Fruit fly (Drosophila melanogaster) whole organism: ENCODE results near the gene CG13040.
A peak's percentile ranks its signal among the peaks of the same experiment; 100 is the strongest.

Experiments
- CG8478 ChIP-seq: fragments of >200 bp; optimal IDR thresholded peaks from 2 replicates; lab custom pipeline; 2018; ENCODE audit warnings: inconsistent platforms
- Dll ChIP-seq: fragments of >200 bp; optimal IDR thresholded peaks from 2 replicates; lab custom pipeline; 2017
- EcR ChIP-seq, 2 experiments: fragments of >200 bp; optimal IDR thresholded peaks; 2 replicates each; lab custom pipeline; 2017; ENCODE audit warnings: missing biosample characterization in 2 of 2, missing genetic modification characterization in 2 of 2, missing genetic modification reagents in 2 of 2
- pan ChIP-seq: fragments of >200 bp; optimal IDR thresholded peaks from 2 replicates; lab custom pipeline; 2017
- psq ChIP-seq: fragments of >200 bp; optimal IDR thresholded peaks from 2 replicates; lab custom pipeline; 2017
- usp ChIP-seq: fragments of >200 bp; optimal IDR thresholded peaks from 2 replicates; lab custom pipeline; 2017; ENCODE audit warnings: missing biosample characterization, missing genetic modification characterization, mixed read lengths

CG13040 gene

dm6 chr3L:16326657-16327056 lies at the start of gene CG13040, which contains the start of gene CG13039:
TSS of gene CG13040 (minus strand) at chr3L:16326757.
TSS of gene CG13039 (minus strand) at chr3L:16326762.
- TF ChIP-seq psq (lab: Kevin White, UChicago) (no peak), CG8478 (lab: Kevin White, UChicago) (no peak), EcR (GFP tag; optimal IDR thresholded peaks at IDR 0.05; lab: Kevin White, UChicago) (no peak), pan (lab: Kevin White, UChicago) (no peak), Dll (lab: Kevin White, UChicago) (no peak), usp (no peak)

dm6 chr3L:16369526-16369925 lies 43.0 kb upstream of the CG13040 start, which contains the start of gene CG18814:
TSS of gene CG18814 (plus strand) at chr3L:16369826.
- TF ChIP-seq EcR (GFP tag; optimal IDR thresholded peaks at IDR 0.05; lab: Kevin White, UChicago) (no peak), CG8478 (lab: Kevin White, UChicago) (no peak)

- TF ChIP-seq psq (lab: Kevin White, UChicago) = no peak
- no peak for TF ChIP-seq pan (lab: Kevin White, UChicago)
- TF ChIP-seq EcR (GFP tag; optimal IDR thresholded peaks at IDR 0.05; lab: Kevin White, UChicago) = no peak
- no peak for TF ChIP-seq CG8478 (lab: Kevin White, UChicago)
- TF ChIP-seq usp = no peak
- TF ChIP-seq Dll (lab: Kevin White, UChicago) = no peak
Measured at dm6 chr3L:16368199-16368598, 41.6 kb upstream of the CG13040 start, which contains the start of gene CG4842. TSS of gene CG4842 (plus strand) at chr3L:16368389.

dm6 chr3L:16367240-16367639 lies 40.7 kb upstream of the CG13040 start, which contains the start of gene Cpr72Ec:
TSS of gene Cpr72Ec (minus strand) at chr3L:16367340.
- TF ChIP-seq psq (lab: Kevin White, UChicago) = no peak

- TF ChIP-seq pan (lab: Kevin White, UChicago) (no peak), EcR (GFP tag; optimal IDR thresholded peaks at IDR 0.05; lab: Kevin White, UChicago) (no peak), CG8478 (lab: Kevin White, UChicago) (no peak), Dll (lab: Kevin White, UChicago) (no peak), usp (no peak), psq (lab: Kevin White, UChicago) (no peak)
Measured at dm6 chr3L:16364599-16364998, 38.0 kb upstream of the CG13040 start, which contains the start of gene Cpr72Eb. TSS of gene Cpr72Eb (plus strand) at chr3L:16364899.

dm6 chr3L:16364182-16364581 lies 37.6 kb upstream of the CG13040 start:
- TF ChIP-seq pan (lab: Kevin White, UChicago) = no peak
- no peak for TF ChIP-seq EcR (GFP tag; optimal IDR thresholded peaks at IDR 0.05; lab: Kevin White, UChicago)
- no peak for TF ChIP-seq CG8478 (lab: Kevin White, UChicago)
- no peak for TF ChIP-seq usp
- no peak for TF ChIP-seq Dll (lab: Kevin White, UChicago)
- no peak for TF ChIP-seq psq (lab: Kevin White, UChicago)

dm6 chr3L:16362119-16362653 lies 35.6 kb upstream of the CG13040 start, which contains the start of gene Cpr72Ea:
TSS of gene Cpr72Ea (plus strand) at chr3L:16362603.
- TF ChIP-seq psq (lab: Kevin White, UChicago) (no peak), EcR (GFP tag; optimal IDR thresholded peaks at IDR 0.05; lab: Kevin White, UChicago) (no peak), CG8478 (lab: Kevin White, UChicago) (no peak), pan (lab: Kevin White, UChicago) (no peak), Dll (lab: Kevin White, UChicago) (no peak), usp (no peak)

- TF ChIP-seq EcR (GFP tag; optimal IDR thresholded peaks at IDR 0.05; lab: Kevin White, UChicago) (no peak), pan (lab: Kevin White, UChicago) (no peak)
Measured at dm6 chr3L:16361200-16361815, 34.8 kb upstream of the CG13040 start.

- TF ChIP-seq EcR (GFP tag; optimal IDR thresholded peaks at IDR 0.05; lab: Kevin White, UChicago) (no peak), usp (no peak), Dll (lab: Kevin White, UChicago) (no peak), pan (lab: Kevin White, UChicago) (no peak), CG8478 (lab: Kevin White, UChicago) (no peak), psq (lab: Kevin White, UChicago) (no peak)
Measured at dm6 chr3L:16359795-16360194, 33.2 kb upstream of the CG13040 start.

dm6 chr3L:16359219-16359748 lies 32.7 kb upstream of the CG13040 start, which contains the start of gene ringer:
TSS of gene ringer (minus strand) at chr3L:16359428.
- TF ChIP-seq EcR (GFP tag; optimal IDR thresholded peaks at IDR 0.05; lab: Kevin White, UChicago) (no peak), Dll (lab: Kevin White, UChicago) (no peak), pan (lab: Kevin White, UChicago) (no peak), psq (lab: Kevin White, UChicago) (no peak), CG8478 (lab: Kevin White, UChicago) (no peak), usp (no peak)

dm6 chr3L:16357860-16358259 lies 31.3 kb upstream of the CG13040 start:
- TF ChIP-seq pan (lab: Kevin White, UChicago) = no peak

- TF ChIP-seq EcR (GFP tag; optimal IDR thresholded peaks at IDR 0.05; lab: Kevin White, UChicago) (peak in 1 of 2 experiments; percentile 64), CG8478 (lab: Kevin White, UChicago) (no peak)
Measured at dm6 chr3L:16357187-16357728, 30.7 kb upstream of the CG13040 start.
